Fruit fly (Drosophila melanogaster) Kc167 (cell line): ENCODE results near the gene gcm2.

Source experiments
- Sin3A ChIP-seq: fragments of >200 bp; optimal IDR thresholded peaks from 2 replicates; lab custom pipeline; 2018; ENCODE audit warnings: missing external identifiers
- h ChIP-seq: fragments of >200 bp; optimal IDR thresholded peaks from 3 replicates; lab custom pipeline; 2018; ENCODE audit warnings: missing external identifiers
- insv ChIP-seq: fragments of >200 bp; optimal IDR thresholded peaks from 3 replicates; lab custom pipeline; 2018; ENCODE audit warnings: missing external identifiers

DNA sequence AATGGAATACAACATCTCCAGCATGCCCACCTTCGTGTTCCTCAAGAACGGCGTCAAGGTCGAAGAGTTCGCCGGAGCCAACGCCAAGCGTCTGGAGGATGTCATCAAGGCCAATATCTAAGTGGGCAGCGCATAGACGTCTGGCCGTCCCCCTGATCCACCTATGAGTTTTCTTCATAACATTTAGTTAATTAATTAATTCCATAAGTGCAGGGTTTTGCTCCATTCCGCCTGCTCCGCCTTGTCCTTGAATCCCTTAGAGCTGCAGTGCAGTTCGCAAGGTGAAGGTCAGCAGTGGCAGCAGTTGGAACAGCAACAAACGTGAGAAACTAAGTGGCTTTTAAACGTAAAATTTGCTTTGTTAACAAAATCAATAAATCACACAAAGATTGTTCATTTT, 7.2 kb downstream of the gcm2 start:
- TF ChIP-seq insv (lab: Kevin White, UChicago) (no peak), Sin3A (lab: Kevin White, UChicago) (no peak), h (no peak)
